Fruit fly (Drosophila melanogaster): ENCODE measurements around the gene CG7840.

The CG7840 gene

DNA sequence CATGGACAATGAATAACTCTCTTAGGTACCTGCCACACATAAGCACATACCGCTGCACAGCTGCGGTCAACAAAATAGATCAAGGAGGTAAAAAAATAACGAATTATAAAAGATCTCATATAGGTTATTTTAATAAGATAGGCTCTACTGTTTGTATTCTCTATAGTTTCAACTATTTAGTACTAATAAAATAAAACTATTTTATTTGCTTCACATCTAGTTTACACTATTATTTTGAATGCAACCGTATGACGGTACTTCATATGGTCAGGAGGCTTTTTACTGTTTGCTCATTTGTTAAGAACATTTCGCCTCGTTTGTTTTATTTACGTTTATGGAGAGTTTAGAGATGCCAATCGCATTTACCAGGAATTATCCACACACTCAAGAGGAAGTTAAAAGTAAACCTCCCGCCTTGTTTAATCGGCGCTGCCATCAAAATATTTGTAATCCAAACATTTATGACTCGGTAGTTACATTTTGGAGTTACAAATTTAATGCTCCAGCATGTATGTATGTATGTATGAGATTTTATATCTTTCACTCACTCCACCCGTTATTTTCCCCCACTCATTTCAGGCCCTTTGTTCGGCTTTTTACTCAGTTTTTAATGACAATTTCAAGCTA lies 30.3 kb upstream of the CG7840 start (continued):
- TF ChIP-seq trem (tag; optimal IDR thresholded peaks at IDR 0.05) (peak; percentile 80), HLH4C (GFP tag; IDR thresholded peaks at IDR 0.05; ENCODE audit: partially characterized antibody) (no peak), Bgb (GFP tag; IDR thresholded peaks at IDR 0.05; ENCODE audit: partially characterized antibody) (no peak), fru (optimal IDR thresholded peaks at IDR 0.05) (no peak), CG12071 (GFP tag; optimal IDR thresholded peaks at IDR 0.05) (no peak), Ssrp (tag; optimal IDR thresholded peaks at IDR 0.05) (peak; percentile 76), bigmax (GFP tag; optimal IDR thresholded peaks at IDR 0.05) (no peak), hb (GFP tag; IDR thresholded peaks at IDR 0.05; ENCODE audit: partially characterized antibody) (no peak), sob (GFP tag; IDR thresholded peaks at IDR 0.05) (no peak), Eip74EF (GFP tag; optimal IDR thresholded peaks at IDR 0.05) (peak in 1 of 2 experiments; percentile 56), Hmx (GFP tag; optimal IDR thresholded peaks at IDR 0.05) (no peak), CG30403 (GFP tag; optimal IDR thresholded peaks at IDR 0.05) (peak; percentile 70), CG10979 (tag; optimal IDR thresholded peaks at IDR 0.05) (peak; percentile 85), yki (optimal IDR thresholded peaks at IDR 0.05) (no peak), zf30C (GFP tag; optimal IDR thresholded peaks at IDR 0.05) (no peak), CG13894 (tag; optimal IDR thresholded peaks at IDR 0.05) (no peak), Med (GFP tag) (peak; percentile 40), CG3163 (GFP tag; optimal IDR thresholded peaks at IDR 0.05) (no peak), Chrac-16 (GFP tag; optimal IDR thresholded peaks at IDR 0.05) (peak; percentile 58), Hr39 (optimal IDR thresholded peaks at IDR 0.05) (no peak), Sox100B (GFP tag; optimal IDR thresholded peaks at IDR 0.05) (peak; percentile 63), Oaz (GFP tag; IDR thresholded peaks at IDR 0.05) (0 out of 2 replicates have a peak, but pooled peaks have one; percentile 24), mirr (GFP tag; optimal IDR thresholded peaks at IDR 0.05) (no peak), CG6254 (GFP tag; optimal IDR thresholded peaks at IDR 0.05) (peak; percentile 68), CG8924 (tag; optimal IDR thresholded peaks at IDR 0.05) (peak; percentile 90), CG11504 (tag; optimal IDR thresholded peaks at IDR 0.05) (peak; percentile 80), chm (GFP tag; IDR thresholded peaks at IDR 0.05) (no peak), Camta (GFP tag; optimal IDR thresholded peaks at IDR 0.05) (no peak), prd (optimal IDR thresholded peaks at IDR 0.05) (no peak), prd (GFP tag; IDR thresholded peaks at IDR 0.05) (peak; percentile 89), CG4404 (GFP tag; IDR thresholded peaks at IDR 0.05) (peak; percentile 68), pnt (GFP tag; optimal IDR thresholded peaks at IDR 0.05) (no peak), CG13775 (GFP tag; optimal IDR thresholded peaks at IDR 0.05) (peak; percentile 60), bowl (GFP tag; IDR thresholded peaks at IDR 0.05) (no peak), Dll (GFP tag; IDR thresholded peaks at IDR 0.05; ENCODE audit: partially characterized antibody) (no peak), CG7556 (GFP tag; optimal IDR thresholded peaks at IDR 0.05) (peak; percentile 63), HLH3B (GFP tag; IDR thresholded peaks at IDR 0.05) (peak; percentile 62; the same call in 1 of the 2 replicates), CG15269 (tag; optimal IDR thresholded peaks at IDR 0.05) (peak; percentile 74), Dad (GFP tag; optimal IDR thresholded peaks at IDR 0.05) (no peak), mam (GFP tag; optimal IDR thresholded peaks at IDR 0.05) (no peak), Pdp1 (GFP tag; optimal IDR thresholded peaks at IDR 0.05) (no peak), CG1602 (GFP tag; optimal IDR thresholded peaks at IDR 0.05) (peak; percentile 55), CG18599 (GFP tag; optimal IDR thresholded peaks at IDR 0.05) (peak; percentile 48), schlank (tag; optimal IDR thresholded peaks at IDR 0.05) (no peak), CG33557 (GFP tag; optimal IDR thresholded peaks at IDR 0.05) (peak; percentile 64), pan (optimal IDR thresholded peaks at IDR 0.05) (no peak), pan (GFP tag; optimal IDR thresholded peaks at IDR 0.05 in 1 of 2, IDR thresholded peaks at IDR 0.05 in 1 of 2) (peak in 1 of 2 experiments; percentile 59), CG2712 (tag; optimal IDR thresholded peaks at IDR 0.05) (peak; percentile 89), salm (tag; optimal IDR thresholded peaks at IDR 0.05) (peak; percentile 37), klu (GFP tag; IDR thresholded peaks at IDR 0.05) (no peak), CG3407 (GFP tag; optimal IDR thresholded peaks at IDR 0.05) (peak; percentile 45)

Data from whole organism, embryonic.